Worm (Caenorhabditis elegans) whole organism, L1 larva: ENCODE measurements around the gene C14B1.3.
A peak's percentile ranks its signal among the peaks of the same experiment; 100 is the strongest.

ENCODE experiments used
- C04F5.9 ChIP-seq: sonication (generic microtip); optimal IDR thresholded peaks from 2 replicates; lab custom pipeline; 2016; ENCODE audit warnings: missing genetic modification characterization, missing compliant biosample characterization
- F16B12.6 ChIP-seq: fragments of 150-350 bp; optimal IDR thresholded peaks from 2 replicates; lab custom pipeline; 2014; ENCODE audit warnings: missing biosample characterization, missing genetic modification characterization
- ceh-63 ChIP-seq: fragments of 200-800 bp; sonication (Bioruptor generic); optimal IDR thresholded peaks from 2 replicates; lab custom pipeline; 2018; ENCODE audit warnings: mild to moderate bottlenecking, missing genetic modification characterization, missing compliant biosample characterization
- ceh-8 ChIP-seq: fragments of 200-800 bp; sonication (Bioruptor generic); optimal IDR thresholded peaks from 2 replicates; lab custom pipeline; 2018; ENCODE audit warnings: mild to moderate bottlenecking, missing genetic modification characterization, moderate library complexity, missing compliant biosample characterization
- ceh-90 ChIP-seq: sonication (generic microtip); optimal IDR thresholded peaks from 2 replicates; lab custom pipeline; 2016; ENCODE audit warnings: missing genetic modification characterization, missing compliant biosample characterization
- dsc-1 ChIP-seq: sonication (generic microtip); optimal IDR thresholded peaks from 2 replicates; lab custom pipeline; 2016; ENCODE audit warnings: mild to moderate bottlenecking, missing genetic modification characterization, missing compliant biosample characterization
- efl-1 ChIP-seq, 4 experiments: fragments of 150-350 bp; optimal IDR thresholded peaks in 3 of 4; peaks in 1 of 4; 1 replicate in 1 of 4; 2 replicates in 3 of 4; lab custom pipeline; 2014; ENCODE audit warnings: missing biosample characterization in 2 of 4, missing genetic modification characterization in 2 of 4, missing genetic modification reagents in 2 of 4
- elt-3 ChIP-seq, 6 experiments: fragments of 150-350 bp in 1 of 6; sonication (generic microtip); optimal IDR thresholded peaks; 2 replicates each; lab custom pipeline; 2017 to 2018; ENCODE audit warnings: missing biosample characterization in 6 of 6, missing genetic modification characterization in 6 of 6, inconsistent platforms in 1 of 6
- fkh-4 ChIP-seq: sonication (generic microtip); optimal IDR thresholded peaks from 2 replicates; lab custom pipeline; 2016; ENCODE audit warnings: missing compliant biosample characterization, missing genetic modification characterization, borderline replicate concordance
- hlh-17 ChIP-seq: fragments of 200-800 bp; sonication (Bioruptor generic); optimal IDR thresholded peaks from 2 replicates; lab custom pipeline; 2018; ENCODE audit warnings: missing genetic modification characterization, mild to moderate bottlenecking, missing compliant biosample characterization, moderate library complexity, borderline replicate concordance
- hpl-2 ChIP-seq: fragments of 150-350 bp; optimal IDR thresholded peaks from 2 replicates; lab custom pipeline; 2014; ENCODE audit warnings: missing biosample characterization, missing genetic modification reagents, missing genetic modification characterization
- jun-1 ChIP-seq: fragments of 150-350 bp; optimal IDR thresholded peaks from 2 replicates; lab custom pipeline; 2014; ENCODE audit warnings: missing biosample characterization, missing genetic modification reagents, missing genetic modification characterization
- lin-15B ChIP-seq: fragments of 150-350 bp; sonication (generic microtip); optimal IDR thresholded peaks from 3 replicates; lab custom pipeline; 2014; ENCODE audit warnings: missing biosample characterization, missing genetic modification characterization
- mab-9 ChIP-seq: fragments of 200-800 bp; sonication (Bioruptor generic); IDR thresholded peaks from 2 replicates; pipeline ENCODE4 v1.3.6; 2022; ENCODE audit warnings: missing genetic modification reagents, missing genetic modification characterization, missing compliant biosample characterization
- mdl-1 ChIP-seq, 2 experiments: fragments of 150-350 bp; optimal IDR thresholded peaks; 2 replicates each; lab custom pipeline; 2014 to 2017; ENCODE audit warnings: missing biosample characterization in 2 of 2, missing genetic modification characterization in 2 of 2, inconsistent platforms in 1 of 2
- mep-1 ChIP-seq: fragments of 150-350 bp; optimal IDR thresholded peaks from 2 replicates; lab custom pipeline; 2014; ENCODE audit warnings: missing biosample characterization, missing genetic modification characterization
- nhr-11 ChIP-seq: fragments of 150-350 bp; optimal IDR thresholded peaks from 2 replicates; lab custom pipeline; 2014; ENCODE audit warnings: missing biosample characterization, missing genetic modification characterization
- nhr-237 ChIP-seq: fragments of 150-350 bp; optimal IDR thresholded peaks from 2 replicates; lab custom pipeline; 2014; ENCODE audit warnings: missing biosample characterization, missing genetic modification characterization
- nhr-90 ChIP-seq: sonication (generic microtip); optimal IDR thresholded peaks from 2 replicates; lab custom pipeline; 2016; ENCODE audit warnings: mild to moderate bottlenecking, missing genetic modification characterization, missing compliant biosample characterization; ENCODE audit not compliant: poor library complexity
- pag-3 ChIP-seq: sonication (generic microtip); optimal IDR thresholded peaks from 2 replicates; lab custom pipeline; 2017; ENCODE audit warnings: missing genetic modification characterization, mild to moderate bottlenecking, missing compliant biosample characterization, antibody characterized with exemption, borderline replicate concordance; ENCODE audit not compliant: insufficient read depth
- pax-3 ChIP-seq: fragments of 200-800 bp; sonication (Bioruptor generic); optimal IDR thresholded peaks from 2 replicates; lab custom pipeline; 2018; ENCODE audit warnings: mild to moderate bottlenecking, missing genetic modification characterization, moderate library complexity, missing compliant biosample characterization
- rnt-1 ChIP-seq: sonication (generic microtip); optimal IDR thresholded peaks from 2 replicates; lab custom pipeline; 2016; ENCODE audit warnings: mild to moderate bottlenecking, missing genetic modification characterization, moderate library complexity, missing compliant biosample characterization
- snu-23 ChIP-seq: sonication (generic microtip); optimal IDR thresholded peaks from 2 replicates; lab custom pipeline; 2016; ENCODE audit warnings: missing genetic modification characterization, missing compliant biosample characterization
- sptf-1 ChIP-seq: fragments of 150-350 bp; optimal IDR thresholded peaks from 2 replicates; lab custom pipeline; 2014; ENCODE audit warnings: missing biosample characterization, missing genetic modification characterization
- swsn-7 ChIP-seq: sonication (generic microtip); optimal IDR thresholded peaks from 2 replicates; lab custom pipeline; 2016; ENCODE audit warnings: missing genetic modification characterization, missing compliant biosample characterization
- unc-130 ChIP-seq: fragments of 150-350 bp; optimal IDR thresholded peaks from 2 replicates; lab custom pipeline; 2017; ENCODE audit warnings: missing biosample characterization, missing genetic modification characterization, inconsistent platforms
- unc-30 ChIP-seq: sonication (generic microtip); optimal IDR thresholded peaks from 2 replicates; lab custom pipeline; 2017; ENCODE audit warnings: missing biosample characterization, missing genetic modification characterization
- vab-15 ChIP-seq: sonication (generic microtip); optimal IDR thresholded peaks from 2 replicates; lab custom pipeline; 2017; ENCODE audit warnings: missing genotype, mild to moderate bottlenecking, missing genetic modification characterization, missing compliant biosample characterization
- ztf-11 ChIP-seq, 2 experiments: sonication (generic microtip); optimal IDR thresholded peaks; 2 replicates each; lab custom pipeline; 2016 to 2017; ENCODE audit warnings: missing genetic modification characterization in 2 of 2, missing biosample characterization in 1 of 2, missing compliant biosample characterization in 1 of 2

The C14B1.3 gene

ce11 chrIII:3736302-3736701, 32.9 kb downstream of the C14B1.3 start, which contains the start of gene F34D10.4:
Gene F34D10.4 (plus strand): TSS chrIII:3736602.
- TF ChIP-seq jun-1, result no peak
- TF ChIP-seq hpl-2 (GFP tag; lab: Kevin White, UChicago), result peak; percentile 30

- TF ChIP-seq pax-3, result no peak
- no peak for TF ChIP-seq mdl-1 (tag; optimal IDR thresholded peaks at IDR 0.05; lab: Kevin White, UChicago)
- no peak for TF ChIP-seq efl-1 (optimal IDR thresholded peaks at IDR 0.05; lab: Kevin White, UChicago)
- peak in 1 of 2 experiments; percentile 35 for TF ChIP-seq efl-1 (GFP tag; optimal IDR thresholded peaks at IDR 0.05 in 1 of 2; lab: Kevin White, UChicago)
These were observed 34.4 kb downstream of the C14B1.3 start for ce11 chrIII:3737742-3738141.

DNA sequence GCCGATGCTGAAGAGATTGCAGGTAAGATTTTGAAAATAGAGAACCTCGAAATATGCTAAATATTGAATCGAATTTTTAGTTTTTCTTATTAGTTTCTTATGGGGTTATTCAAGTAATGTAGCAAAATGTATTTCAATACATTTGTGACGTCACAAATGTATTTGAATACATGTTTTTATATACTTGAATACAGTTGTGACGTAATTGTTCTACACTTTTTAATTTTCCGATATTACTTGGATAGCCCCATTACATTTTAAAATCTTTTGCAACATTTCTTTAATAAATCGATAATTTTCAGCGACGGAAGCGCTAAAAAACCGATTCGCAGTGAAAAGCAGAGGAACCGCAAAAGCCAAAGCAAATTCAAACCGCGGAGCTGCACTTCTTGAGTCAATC, 35.0 kb downstream of the C14B1.3 start:
- TF ChIP-seq elt-3 (tag; optimal IDR thresholded peaks at IDR 0.05; lab: Kevin White, UChicago) (no peak), pax-3 (no peak), snu-23 (GFP tag; lab: Kevin White, UChicago) (no peak), nhr-90 (tag; lab: Kevin White, UChicago) (no peak), fkh-4 (tag; lab: Kevin White, UChicago) (no peak), nhr-237 (tag; lab: Kevin White, UChicago) (no peak), C04F5.9 (tag; lab: Kevin White, UChicago) (no peak), swsn-7 (tag; lab: Kevin White, UChicago) (no peak), mep-1 (no peak), unc-130 (tag; lab: Kevin White, UChicago) (no peak), hlh-17 (GFP tag; lab: Kevin White, UChicago) (no peak)

DNA sequence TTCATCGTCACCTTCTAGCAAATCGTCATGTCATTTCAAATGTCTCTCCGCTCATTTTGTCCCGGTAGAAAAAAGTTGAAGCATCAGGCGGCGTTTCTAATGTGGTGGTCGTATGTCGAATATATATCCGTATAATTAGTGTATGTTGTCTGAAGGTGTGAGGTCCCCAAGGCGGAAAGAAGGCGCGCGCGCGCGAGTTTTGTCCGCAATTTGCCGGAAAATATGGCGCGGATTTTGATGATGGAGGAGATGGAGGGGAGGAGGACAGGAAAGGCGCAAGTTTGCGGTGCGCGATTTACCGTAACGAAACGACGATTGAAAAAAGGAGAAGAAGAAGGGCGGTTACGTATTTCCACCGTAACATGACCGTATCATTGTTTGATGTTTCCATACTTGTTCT, 38.7 kb downstream of the C14B1.3 start:
- TF ChIP-seq mab-9 (GFP tag; lab: Robert Waterston, UW), result no peak

- TF ChIP-seq dsc-1 (tag; lab: Kevin White, UChicago) (no peak), nhr-11 (tag; lab: Kevin White, UChicago) (no peak), pag-3 (no peak), swsn-7 (tag; lab: Kevin White, UChicago) (no peak), mep-1 (no peak), snu-23 (GFP tag; lab: Kevin White, UChicago) (no peak), rnt-1 (tag; lab: Kevin White, UChicago) (no peak), vab-15 (tag; lab: Kevin White, UChicago) (no peak), unc-30 (no peak)
These were observed 40.0 kb downstream of the C14B1.3 start for ce11 chrIII:3743367-3743766.

DNA sequence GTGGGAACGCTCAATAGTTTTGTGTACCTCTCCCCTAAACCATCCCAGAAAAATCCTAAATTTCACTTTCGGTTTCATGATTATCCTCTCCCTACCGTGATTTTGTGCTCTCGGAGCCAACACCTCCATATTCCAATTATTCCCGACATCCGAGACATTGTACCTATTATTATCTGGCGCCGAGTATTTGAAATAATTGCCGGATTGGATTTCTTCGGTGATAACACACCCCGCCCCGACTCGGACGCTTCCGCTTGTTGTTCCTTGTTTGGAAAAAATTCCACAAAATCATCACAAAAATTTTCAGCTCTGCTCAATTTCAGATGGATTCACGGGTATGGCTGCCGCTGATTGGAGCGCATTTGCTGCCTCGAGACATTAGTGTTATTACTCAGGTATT, 41.8 kb downstream of the C14B1.3 start, which contains the start of gene lin-48:
Gene lin-48 (plus strand): TSS at position 301 of the 400 bp plus-strand sequence.
- TF ChIP-seq rnt-1 (tag; lab: Kevin White, UChicago), result no peak
- TF ChIP-seq ceh-63, result no peak
- TF ChIP-seq lin-15B (tag; lab: Kevin White, UChicago), result no peak
- no peak for TF ChIP-seq ztf-11 (tag; optimal IDR thresholded peaks at IDR 0.05; lab: Kevin White, UChicago)
- TF ChIP-seq swsn-7 (tag; lab: Kevin White, UChicago), result no peak
- TF ChIP-seq ceh-8, result no peak
- no peak for TF ChIP-seq sptf-1 (tag; lab: Kevin White, UChicago)
- TF ChIP-seq F16B12.6 (tag; lab: Kevin White, UChicago), result no peak
- TF ChIP-seq dsc-1 (tag; lab: Kevin White, UChicago), result no peak
- no peak for TF ChIP-seq ceh-90 (tag; lab: Kevin White, UChicago)
- TF ChIP-seq, all 84 proteins: peak for 0
